Worm (Caenorhabditis elegans) whole organism, mixed stage, embryonic: ENCODE data around the gene bbs-8.
A peak's percentile ranks its signal among the peaks of the same experiment; 100 is the strongest.

ENCODE experiments used
- M03D4.4 ChIP-seq: sonication (generic microtip); optimal IDR thresholded peaks from 2 replicates; lab custom pipeline; 2017; ENCODE audit warnings: mild to moderate bottlenecking, missing genetic modification characterization, missing compliant biosample characterization
- blmp-1 ChIP-seq: fragments of 150-350 bp; optimal IDR thresholded peaks from 2 replicates; lab custom pipeline; 2014; ENCODE audit warnings: missing biosample characterization, missing genetic modification characterization
- ceh-39 ChIP-seq: fragments of 150-350 bp; optimal IDR thresholded peaks from 2 replicates; lab custom pipeline; 2014; ENCODE audit warnings: missing biosample characterization, missing genetic modification characterization
- ceh-43 ChIP-seq: fragments of 200-800 bp; sonication (Bioruptor generic); optimal IDR thresholded peaks from 2 replicates; lab custom pipeline; 2018; ENCODE audit warnings: mild to moderate bottlenecking, missing genetic modification characterization, moderate library complexity, missing compliant biosample characterization
- ces-1 ChIP-seq: fragments of 150-350 bp; optimal IDR thresholded peaks from 2 replicates; lab custom pipeline; 2014; ENCODE audit warnings: missing biosample characterization, missing genetic modification reagents, missing genetic modification characterization
- cnd-1 ChIP-seq: fragments of 200-800 bp; sonication (Bioruptor generic); optimal IDR thresholded peaks from 2 replicates; lab custom pipeline; 2018; ENCODE audit warnings: mild to moderate bottlenecking, missing genetic modification characterization, missing compliant biosample characterization
- elt-1 ChIP-seq: sonication (generic microtip); optimal IDR thresholded peaks from 2 replicates; lab custom pipeline; 2017; ENCODE audit warnings: missing genetic modification characterization, mild to moderate bottlenecking, missing compliant biosample characterization, antibody characterized with exemption, moderate library complexity, borderline replicate concordance; ENCODE audit not compliant: insufficient read depth
- flh-1 ChIP-seq: fragments of 200-800 bp; sonication (Bioruptor generic); optimal IDR thresholded peaks from 2 replicates; lab custom pipeline; 2018; ENCODE audit warnings: mild to moderate bottlenecking, missing genetic modification characterization, moderate library complexity, missing compliant biosample characterization
- ham-2 ChIP-seq: fragments of 200-800 bp; sonication (Bioruptor generic); optimal IDR thresholded peaks from 2 replicates; lab custom pipeline; 2018; ENCODE audit warnings: mild to moderate bottlenecking, missing genetic modification characterization, missing compliant biosample characterization
- hlh-1 ChIP-seq: fragments of 150-350 bp; optimal IDR thresholded peaks from 2 replicates; lab custom pipeline; 2014; ENCODE audit warnings: missing biosample characterization, missing genetic modification reagents, missing genetic modification characterization
- lin-13 ChIP-seq: fragments of 150-350 bp; optimal IDR thresholded peaks from 2 replicates; lab custom pipeline; 2014; ENCODE audit warnings: missing biosample characterization, missing genetic modification characterization
- lsy-2 ChIP-seq: fragments of 150-350 bp; optimal IDR thresholded peaks from 2 replicates; lab custom pipeline; 2014; ENCODE audit warnings: missing biosample characterization, missing genetic modification characterization
- mab-5 ChIP-seq: fragments of 150-350 bp; optimal IDR thresholded peaks from 2 replicates; lab custom pipeline; 2014; ENCODE audit warnings: missing biosample characterization, missing genetic modification characterization
- mep-1 ChIP-seq: fragments of 150-350 bp; optimal IDR thresholded peaks from 2 replicates; lab custom pipeline; 2017; ENCODE audit warnings: missing biosample characterization, missing genetic modification reagents, missing genetic modification characterization, inconsistent platforms
- mls-2 ChIP-seq: sonication (generic microtip); optimal IDR thresholded peaks from 2 replicates; lab custom pipeline; 2016; ENCODE audit warnings: mild to moderate bottlenecking, missing genetic modification characterization, moderate library complexity, missing compliant biosample characterization
- nhr-12 ChIP-seq: fragments of 150-350 bp; optimal IDR thresholded peaks from 2 replicates; lab custom pipeline; 2014; ENCODE audit warnings: missing biosample characterization, missing genetic modification characterization
- nhr-2 ChIP-seq: fragments of 150-350 bp; optimal IDR thresholded peaks from 2 replicates; lab custom pipeline; 2014; ENCODE audit warnings: missing biosample characterization, missing genetic modification characterization
- nhr-237 ChIP-seq: fragments of 150-350 bp; optimal IDR thresholded peaks from 2 replicates; lab custom pipeline; 2014; ENCODE audit warnings: missing biosample characterization, missing genetic modification characterization
- nhr-28 ChIP-seq: fragments of 150-350 bp; optimal IDR thresholded peaks from 2 replicates; lab custom pipeline; 2014; ENCODE audit warnings: missing biosample characterization, missing genetic modification characterization
- pha-4 ChIP-seq: fragments of 150-350 bp; optimal IDR thresholded peaks from 2 replicates; lab custom pipeline; 2018; ENCODE audit warnings: missing biosample characterization, missing genetic modification reagents, missing genetic modification characterization
- sem-2 ChIP-seq: fragments of 200-800 bp; sonication (Bioruptor generic); optimal IDR thresholded peaks from 2 replicates; lab custom pipeline; 2018; ENCODE audit warnings: mild to moderate bottlenecking, missing genetic modification characterization, missing compliant biosample characterization
- snpc-4 ChIP-seq: fragments of 150-350 bp; optimal IDR thresholded peaks from 2 replicates; lab custom pipeline; 2014; ENCODE audit warnings: missing biosample characterization, missing genetic modification characterization
- sptf-1 ChIP-seq: sonication (generic microtip); optimal IDR thresholded peaks from 2 replicates; lab custom pipeline; 2017; ENCODE audit warnings: mild to moderate bottlenecking, missing genetic modification characterization, moderate library complexity, missing compliant biosample characterization
- tbx-8 ChIP-seq: fragments of 200-800 bp; sonication (Bioruptor generic); optimal IDR thresholded peaks from 2 replicates; lab custom pipeline; 2018; ENCODE audit warnings: mild to moderate bottlenecking, missing genetic modification characterization, moderate library complexity, missing compliant biosample characterization
- unc-39 ChIP-seq: fragments of 150-350 bp; optimal IDR thresholded peaks from 2 replicates; lab custom pipeline; 2014; ENCODE audit warnings: missing biosample characterization, missing genetic modification characterization
- unc-62 ChIP-seq: fragments of 150-350 bp; optimal IDR thresholded peaks from 2 replicates; lab custom pipeline; 2014; ENCODE audit warnings: missing biosample characterization, missing genetic modification reagents, missing genetic modification characterization
- zip-8 ChIP-seq: fragments of 150-350 bp; optimal IDR thresholded peaks from 2 replicates; lab custom pipeline; 2014; ENCODE audit warnings: missing biosample characterization, missing genetic modification characterization
- ztf-11 ChIP-seq: fragments of 150-350 bp; optimal IDR thresholded peaks from 2 replicates; lab custom pipeline; 2014; ENCODE audit warnings: missing biosample characterization, missing genetic modification characterization

bbs-8 gene

DNA sequence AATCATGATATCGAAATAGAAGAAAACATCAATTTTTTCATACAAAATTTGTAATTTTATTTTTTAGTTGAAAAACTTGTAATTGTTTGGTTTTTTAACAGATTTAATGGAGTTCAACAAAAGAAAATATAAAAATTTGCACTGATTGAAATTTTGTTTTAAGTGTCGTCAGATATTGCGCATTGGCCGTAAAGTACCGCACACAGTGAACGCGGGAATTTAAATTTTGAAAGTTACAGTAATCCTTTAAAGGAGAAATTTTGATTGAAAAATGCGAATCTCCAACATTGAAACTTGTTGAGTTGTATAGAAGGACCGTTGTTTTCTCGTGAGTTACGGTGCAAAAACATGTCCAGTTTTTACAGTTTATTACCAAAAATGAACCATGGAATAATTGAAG is 28.1 kb upstream of the bbs-8 start:
- TF ChIP-seq mls-2 (no peak), tbx-8 (GFP tag; lab: Kevin White, UChicago) (no peak), nhr-28 (tag; lab: Kevin White, UChicago) (no peak), lsy-2 (tag; lab: Kevin White, UChicago) (no peak), ceh-43 (no peak), lin-13 (tag; lab: Kevin White, UChicago) (no peak), blmp-1 (no peak), cnd-1 (no peak), ceh-39 (tag; lab: Kevin White, UChicago) (no peak), pha-4 (no peak), zip-8 (tag; lab: Kevin White, UChicago) (no peak)

DNA sequence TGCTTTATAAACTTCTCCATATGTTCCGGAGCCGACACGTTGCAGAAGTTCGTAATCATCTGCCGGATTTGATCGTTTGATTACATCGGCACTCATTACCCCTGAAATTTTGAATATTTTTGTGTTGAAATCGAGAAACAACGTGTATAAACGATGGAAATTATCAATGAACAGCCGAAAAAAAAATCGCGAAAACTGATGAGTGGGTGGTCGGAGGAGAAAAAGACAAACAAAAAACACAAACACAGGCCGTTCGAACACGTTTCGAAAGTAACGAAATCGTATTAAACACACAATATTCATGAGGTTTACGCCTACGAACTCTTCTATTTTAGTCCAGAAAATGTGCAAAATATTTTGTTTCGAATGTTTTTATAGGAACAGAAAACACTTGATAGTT is 27.7 kb upstream of the bbs-8 start, which contains the start of gene gck-2:
Gene gck-2 (minus strand): TSS at position 101 of the 400 bp plus-strand sequence.
- no peak for TF ChIP-seq blmp-1
- no peak for TF ChIP-seq nhr-12 (tag; lab: Kevin White, UChicago)
- no peak for TF ChIP-seq sptf-1 (tag; lab: Kevin White, UChicago)
- no peak for TF ChIP-seq unc-39 (tag; lab: Kevin White, UChicago)
- TF ChIP-seq pha-4: no peak
- no peak for TF ChIP-seq tbx-8 (GFP tag; lab: Kevin White, UChicago)
- TF ChIP-seq, all 35 proteins: peak for 0

DNA sequence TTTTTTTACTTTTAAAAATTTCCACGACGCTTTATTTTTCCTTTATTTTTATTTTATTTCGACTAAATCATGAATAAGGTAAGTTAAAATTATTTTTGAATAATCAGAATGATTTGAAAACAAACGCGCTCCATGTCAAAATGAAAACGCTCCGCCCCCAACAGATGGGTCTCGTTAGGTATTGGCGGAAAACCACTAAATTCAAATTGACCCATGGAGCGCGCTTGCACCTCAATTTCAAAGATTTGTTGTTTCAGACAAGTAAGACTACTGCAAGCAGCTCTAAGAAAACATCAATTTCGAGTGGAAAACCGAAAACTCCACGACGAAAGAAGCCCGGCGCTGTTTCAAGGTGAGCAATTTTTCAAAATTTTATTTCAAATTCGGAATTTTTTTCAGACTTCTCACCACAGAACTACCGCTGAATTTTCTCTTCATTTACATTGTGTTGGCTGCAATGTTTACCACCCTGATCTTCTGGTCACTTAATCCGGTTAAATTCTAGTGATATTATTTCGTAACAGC is 23.1 kb upstream of the bbs-8 start, which contains the start of gene ZC404.2:
Gene ZC404.2 (plus strand): TSS at position 47 of the 525 bp plus-strand sequence.
- TF ChIP-seq zip-8 (tag; lab: Kevin White, UChicago) (no peak), ztf-11 (tag; lab: Kevin White, UChicago) (no peak), elt-1 (tag; lab: Kevin White, UChicago) (no peak), mls-2 (no peak), snpc-4 (tag; lab: Kevin White, UChicago) (no peak), unc-62 (GFP tag; lab: Kevin White, UChicago) (no peak), lin-13 (tag; lab: Kevin White, UChicago) (no peak), tbx-8 (GFP tag; lab: Kevin White, UChicago) (no peak), flh-1 (no peak)

DNA sequence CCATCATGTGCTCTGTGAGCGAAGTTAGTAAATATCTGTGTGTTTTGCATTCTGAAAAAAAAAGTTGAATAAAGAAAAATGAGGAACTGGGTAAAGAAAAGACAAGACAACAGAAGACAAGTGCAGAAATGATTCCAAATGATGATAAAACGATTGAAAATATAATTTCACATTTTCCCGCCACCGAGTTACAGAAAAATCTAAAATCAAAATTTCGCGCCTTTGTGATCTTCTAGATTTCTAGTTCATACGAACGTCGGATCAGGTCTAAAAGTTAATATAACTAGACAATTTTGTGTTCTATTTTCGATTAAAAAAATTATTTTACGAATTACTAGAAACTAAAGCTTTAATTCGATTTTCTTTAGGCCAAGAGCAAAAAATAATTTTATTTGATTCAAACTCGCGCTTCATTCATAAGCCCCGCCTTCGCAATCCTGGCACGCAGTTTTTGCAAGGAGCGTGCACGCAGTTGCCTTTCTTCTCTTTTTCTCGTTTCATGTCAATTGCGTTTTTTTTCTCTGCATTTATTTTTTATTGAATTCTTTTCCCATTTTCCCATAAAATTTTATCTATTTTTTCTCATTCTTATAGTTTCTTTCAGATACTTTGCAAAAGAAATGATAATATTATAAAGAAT is 20.1 kb upstream of the bbs-8 start, which contains the start of the genes spn-4 and spe-39:
Gene spn-4 (minus strand): TSS at position 51 of the 640 bp plus-strand sequence.
Gene spe-39 (plus strand): TSS at position 599 of the 640 bp plus-strand sequence.
- TF ChIP-seq nhr-28 (tag; lab: Kevin White, UChicago) (no peak), ceh-43 (no peak), lsy-2 (tag; lab: Kevin White, UChicago) (peak; percentile 49), mab-5 (tag; lab: Kevin White, UChicago) (peak; percentile 48), nhr-12 (tag; lab: Kevin White, UChicago) (peak; percentile 38), hlh-1 (peak; percentile 26), ham-2 (GFP tag; lab: Kevin White, UChicago) (peak; percentile 15), nhr-237 (tag; lab: Kevin White, UChicago) (peak; percentile 47), ces-1 (GFP tag; lab: Kevin White, UChicago) (peak; percentile 79), mls-2 (no peak), pha-4 (no peak), tbx-8 (GFP tag; lab: Kevin White, UChicago) (no peak), lin-13 (tag; lab: Kevin White, UChicago) (peak; percentile 44), mep-1 (peak; percentile 69), elt-1 (tag; lab: Kevin White, UChicago) (peak; percentile 6), ztf-11 (tag; lab: Kevin White, UChicago) (peak; percentile 50), nhr-2 (tag; lab: Kevin White, UChicago) (peak; percentile 29), blmp-1 (peak; percentile 30), ceh-39 (tag; lab: Kevin White, UChicago) (peak; percentile 13), M03D4.4 (tag; lab: Kevin White, UChicago) (peak; percentile 49), sptf-1 (tag; lab: Kevin White, UChicago) (peak; percentile 69), cnd-1 (no peak)
- TF ChIP-seq, all 35 proteins: peak for 16

DNA sequence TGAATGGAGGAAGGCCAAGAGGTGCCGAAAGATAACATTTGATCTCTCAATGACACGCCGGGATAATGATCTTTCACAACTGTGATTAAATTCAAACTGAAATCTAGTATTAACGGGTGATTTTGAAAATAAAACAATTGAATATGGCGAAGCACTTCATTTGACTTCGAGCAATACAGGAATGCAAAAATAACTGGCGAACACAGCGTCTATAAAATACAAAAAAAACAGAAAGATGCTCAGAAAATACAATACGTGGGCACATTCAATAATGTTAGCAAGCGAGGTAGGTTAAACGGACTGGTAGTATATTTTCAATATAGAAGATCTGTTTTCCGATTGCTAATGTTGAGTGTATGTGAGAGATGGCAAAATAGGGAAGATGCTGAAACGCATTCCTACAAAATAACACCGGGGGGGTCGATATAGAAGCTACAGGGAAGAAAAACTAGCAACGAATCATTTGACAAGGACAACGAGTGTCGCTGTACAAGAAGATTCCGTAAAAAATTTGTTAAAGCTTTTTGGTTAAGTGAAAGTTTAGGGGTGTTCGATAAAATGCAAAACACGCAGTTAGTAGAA is 18.3 kb upstream of the bbs-8 start:
- no peak for TF ChIP-seq sem-2
- no peak for TF ChIP-seq lin-13 (tag; lab: Kevin White, UChicago)
- TF ChIP-seq nhr-2 (tag; lab: Kevin White, UChicago): no peak
